Fruit fly (Drosophila melanogaster): ENCODE data around the gene CG31269.

Gene CG31269

DNA sequence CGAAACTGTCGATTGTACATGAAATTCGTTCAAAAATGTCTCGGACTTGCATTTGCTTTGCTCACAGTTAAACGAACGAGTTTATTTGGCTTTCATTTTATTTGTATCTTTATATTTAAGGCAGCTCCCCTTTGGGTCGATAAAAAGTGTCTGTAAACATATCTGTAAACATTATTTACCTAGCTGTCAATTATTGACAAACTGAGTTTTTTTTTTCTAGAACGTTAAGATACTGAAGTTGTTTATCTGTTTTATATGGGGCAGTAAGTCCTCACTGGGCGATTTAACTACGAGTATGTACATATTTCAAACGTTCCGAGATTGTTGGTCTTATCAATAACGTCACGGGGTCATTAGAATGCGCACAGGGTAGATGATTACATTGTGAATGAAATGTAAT is 11.3 kb upstream of the CG31269 start (continued):
- TF ChIP-seq Opbp (GFP tag; IDR thresholded peaks at IDR 0.05; ENCODE audit: partially characterized antibody), result no peak
- no peak for TF ChIP-seq HLH54F (GFP tag; optimal IDR thresholded peaks at IDR 0.05)
- TF ChIP-seq Blimp-1 (GFP tag; optimal IDR thresholded peaks at IDR 0.05), result peak; percentile 15
- no peak for TF ChIP-seq fu2 (GFP tag; optimal IDR thresholded peaks at IDR 0.05)
- TF ChIP-seq bsh (GFP tag; optimal IDR thresholded peaks at IDR 0.05), result no peak
- no peak for TF ChIP-seq CG3726 (GFP tag; IDR thresholded peaks at IDR 0.05)
- no peak for TF ChIP-seq croc (GFP tag; conservative IDR thresholded peaks at IDR 0.05)
- no peak for TF ChIP-seq Antp (GFP tag; optimal IDR thresholded peaks at IDR 0.05)
- no peak for TF ChIP-seq Xrp1 (GFP tag; IDR thresholded peaks at IDR 0.05)
- no peak for TF ChIP-seq pb (GFP tag; optimal IDR thresholded peaks at IDR 0.05)
- no peak for TF ChIP-seq repo (GFP tag; optimal IDR thresholded peaks at IDR 0.05)
- no peak for TF ChIP-seq Ravus (GFP tag; IDR thresholded peaks at IDR 0.05)
- TF ChIP-seq so (GFP tag; IDR thresholded peaks at IDR 0.05), result no peak
- no peak for TF ChIP-seq oc (tag; optimal IDR thresholded peaks at IDR 0.05)
- TF ChIP-seq pzg (GFP tag; optimal IDR thresholded peaks at IDR 0.05), result no peak
- TF ChIP-seq grn (GFP tag; optimal IDR thresholded peaks at IDR 0.05), result peak; percentile 45
- TF ChIP-seq yki (optimal IDR thresholded peaks at IDR 0.05), result no peak
- no peak for TF ChIP-seq CG16779 (GFP tag; IDR thresholded peaks at IDR 0.05)
- no peak for TF ChIP-seq vvl (GFP tag; IDR thresholded peaks at IDR 0.05)
- no peak for TF ChIP-seq wdn (GFP tag; IDR thresholded peaks at IDR 0.05)
- no peak for TF ChIP-seq Meics (GFP tag; optimal IDR thresholded peaks at IDR 0.05)
- TF ChIP-seq sob (GFP tag; IDR thresholded peaks at IDR 0.05), result no peak
- TF ChIP-seq CG3995 (GFP tag; optimal IDR thresholded peaks at IDR 0.05), result no peak
- no peak for TF ChIP-seq toy (GFP tag; IDR thresholded peaks at IDR 0.05)
- no peak for TF ChIP-seq CG1603 (tag; optimal IDR thresholded peaks at IDR 0.05)
- no peak for TF ChIP-seq az2 (GFP tag; optimal IDR thresholded peaks at IDR 0.05)
- peak; percentile 50 for TF ChIP-seq Asciz (GFP tag; optimal IDR thresholded peaks at IDR 0.05)
- no peak for TF ChIP-seq CoRest (tag; optimal IDR thresholded peaks at IDR 0.05)
- peak; percentile 10 for TF ChIP-seq CG18599 (GFP tag; optimal IDR thresholded peaks at IDR 0.05)
- no peak for TF ChIP-seq maf-S (GFP tag; optimal IDR thresholded peaks at IDR 0.05)
- no peak for TF ChIP-seq Lhr (GFP tag; optimal IDR thresholded peaks at IDR 0.05)
- no peak for TF ChIP-seq zen2 (GFP tag; IDR thresholded peaks at IDR 0.05; ENCODE audit: partially characterized antibody)
- no peak for TF ChIP-seq Sin3A (optimal IDR thresholded peaks at IDR 0.05)
- no peak for TF ChIP-seq Mes4 (GFP tag; optimal IDR thresholded peaks at IDR 0.05)
- no peak for TF ChIP-seq sens-2 (GFP tag; IDR thresholded peaks at IDR 0.05)
- TF ChIP-seq CG9932 (GFP tag; IDR thresholded peaks at IDR 0.05), result no peak
- TF ChIP-seq Atf-2 (GFP tag; optimal IDR thresholded peaks at IDR 0.05), result no peak
- no peak for TF ChIP-seq CTCF (GFP tag; optimal IDR thresholded peaks at IDR 0.05)
- TF ChIP-seq ssp (GFP tag; IDR thresholded peaks at IDR 0.05), result no peak
- no peak for TF ChIP-seq CG14860 (GFP tag; IDR thresholded peaks at IDR 0.05; ENCODE audit: partially characterized antibody)
- no peak for TF ChIP-seq dm (GFP tag; optimal IDR thresholded peaks at IDR 0.05)
- TF ChIP-seq CG13296 (GFP tag; optimal IDR thresholded peaks at IDR 0.05), result peak; percentile 49
- TF ChIP-seq eve (GFP tag; optimal IDR thresholded peaks at IDR 0.05), result no peak
- TF ChIP-seq Kr (GFP tag; optimal IDR thresholded peaks at IDR 0.05), result peak; percentile 6
- TF ChIP-seq zfh1 (GFP tag; IDR thresholded peaks at IDR 0.05), result no peak
- no peak for TF ChIP-seq CG12299 (tag; optimal IDR thresholded peaks at IDR 0.05)
- TF ChIP-seq CG34422 (GFP tag; IDR thresholded peaks at IDR 0.05), result no peak
- no peak for TF ChIP-seq Stat92E (GFP tag; optimal IDR thresholded peaks at IDR 0.05)
- no peak for TF ChIP-seq crc (GFP tag; optimal IDR thresholded peaks at IDR 0.05)
- no peak for TF ChIP-seq ERR (GFP tag; optimal IDR thresholded peaks at IDR 0.05)
- TF ChIP-seq hbn (GFP tag; IDR thresholded peaks at IDR 0.05; ENCODE audit: partially characterized antibody), result no peak
- TF ChIP-seq CG5245 (GFP tag; optimal IDR thresholded peaks at IDR 0.05), result no peak
- TF ChIP-seq fd64A (GFP tag; optimal IDR thresholded peaks at IDR 0.05), result no peak
- TF ChIP-seq wek (GFP tag; optimal IDR thresholded peaks at IDR 0.05), result peak; percentile 31

Measured in whole organism, embryonic.